Worm (Caenorhabditis elegans): Measurements from ENCODE around the gene C33C12.1.

The C33C12.1 gene

ce11 chrII:2206064-2206722, 8.2 kb downstream of the C33C12.1 start:
- no peak for TF ChIP-seq unc-120 (tag; optimal IDR thresholded peaks at IDR 0.05; ENCODE audit: poor library complexity, severe bottlenecking)
- no peak for TF ChIP-seq unc-62 (GFP tag; optimal IDR thresholded peaks at IDR 0.05)
- no peak for TF ChIP-seq ceh-39 (tag; optimal IDR thresholded peaks at IDR 0.05)
- TF ChIP-seq lin-13 (tag; optimal IDR thresholded peaks at IDR 0.05), result no peak
- TF ChIP-seq elt-3 (tag; optimal IDR thresholded peaks at IDR 0.05), result no peak

- TF ChIP-seq ham-2 (GFP tag; optimal IDR thresholded peaks at IDR 0.05), result no peak
- TF ChIP-seq elt-1 (tag; optimal IDR thresholded peaks at IDR 0.05; ENCODE audit: borderline replicate concordance, insufficient read depth), result no peak
- no peak for TF ChIP-seq unc-62 (GFP tag; optimal IDR thresholded peaks at IDR 0.05)
- TF ChIP-seq sptf-1 (tag; optimal IDR thresholded peaks at IDR 0.05), result no peak
- no peak for TF ChIP-seq ceh-43 (GFP tag; optimal IDR thresholded peaks at IDR 0.05)
- TF ChIP-seq unc-120 (tag; optimal IDR thresholded peaks at IDR 0.05; ENCODE audit: poor library complexity, severe bottlenecking), result no peak
- TF ChIP-seq lin-13 (tag; optimal IDR thresholded peaks at IDR 0.05), result no peak
- no peak for TF ChIP-seq mep-1 (tag; optimal IDR thresholded peaks at IDR 0.05)
- no peak for TF ChIP-seq M03D4.4 (tag; optimal IDR thresholded peaks at IDR 0.05)
- TF ChIP-seq nhr-12 (tag; optimal IDR thresholded peaks at IDR 0.05), result no peak
Measured at ce11 chrII:2207812-2208211, 9.8 kb downstream of the C33C12.1 start, which contains the start of gene Y59C2A.1. Y59C2A.1 (plus strand) TSS chrII:2208112.

ce11 chrII:2215512-2215911, 17.5 kb downstream of the C33C12.1 start:
- TF ChIP-seq nhr-28 (tag; optimal IDR thresholded peaks at IDR 0.05) (no peak), unc-120 (tag; optimal IDR thresholded peaks at IDR 0.05; ENCODE audit: poor library complexity, severe bottlenecking) (no peak), lsy-2 (tag; optimal IDR thresholded peaks at IDR 0.05) (no peak), ham-2 (GFP tag; optimal IDR thresholded peaks at IDR 0.05) (no peak)

ce11 chrII:2216940-2217664, 19.1 kb downstream of the C33C12.1 start:
- TF ChIP-seq mls-2 (tag; optimal IDR thresholded peaks at IDR 0.05) (no peak), snpc-4 (tag; optimal IDR thresholded peaks at IDR 0.05) (no peak), mab-5 (tag; optimal IDR thresholded peaks at IDR 0.05) (no peak), unc-39 (tag; optimal IDR thresholded peaks at IDR 0.05) (no peak), drap-1 (GFP tag; optimal IDR thresholded peaks at IDR 0.05) (no peak), nhr-2 (tag; optimal IDR thresholded peaks at IDR 0.05) (no peak), sem-2 (GFP tag; optimal IDR thresholded peaks at IDR 0.05) (no peak), ces-1 (GFP tag; optimal IDR thresholded peaks at IDR 0.05) (no peak), ham-2 (GFP tag; optimal IDR thresholded peaks at IDR 0.05) (no peak), ceh-39 (tag; optimal IDR thresholded peaks at IDR 0.05) (no peak), ztf-11 (tag; optimal IDR thresholded peaks at IDR 0.05) (no peak), nhr-28 (tag; optimal IDR thresholded peaks at IDR 0.05) (no peak), ceh-83 (GFP tag; optimal IDR thresholded peaks at IDR 0.05) (no peak), zip-8 (tag; optimal IDR thresholded peaks at IDR 0.05) (no peak), lsy-2 (tag; optimal IDR thresholded peaks at IDR 0.05) (no peak), nhr-237 (tag; optimal IDR thresholded peaks at IDR 0.05) (no peak), unc-120 (tag; optimal IDR thresholded peaks at IDR 0.05; ENCODE audit: poor library complexity, severe bottlenecking) (no peak)

- no peak for TF ChIP-seq hlh-1 (tag; optimal IDR thresholded peaks at IDR 0.05)
- TF ChIP-seq lin-13 (tag; optimal IDR thresholded peaks at IDR 0.05), result peak; percentile 56
- TF ChIP-seq lsy-2 (tag; optimal IDR thresholded peaks at IDR 0.05), result peak; percentile 53
- TF ChIP-seq mep-1 (tag; optimal IDR thresholded peaks at IDR 0.05), result peak; percentile 26
- peak; percentile 49 for TF ChIP-seq ham-2 (GFP tag; optimal IDR thresholded peaks at IDR 0.05)
- TF ChIP-seq sptf-1 (tag; optimal IDR thresholded peaks at IDR 0.05), result peak; percentile 62
- TF ChIP-seq nhr-28 (tag; optimal IDR thresholded peaks at IDR 0.05), result no peak
- TF ChIP-seq drap-1 (GFP tag; optimal IDR thresholded peaks at IDR 0.05), result no peak
- TF ChIP-seq pha-4 (tag; optimal IDR thresholded peaks at IDR 0.05), result peak; percentile 4
- peak; percentile 25 for TF ChIP-seq ces-1 (GFP tag; optimal IDR thresholded peaks at IDR 0.05)
- peak; percentile 73 for TF ChIP-seq unc-120 (tag; optimal IDR thresholded peaks at IDR 0.05; ENCODE audit: poor library complexity, severe bottlenecking)
- no peak for TF ChIP-seq lin-32 (GFP tag; optimal IDR thresholded peaks at IDR 0.05)
Measured at ce11 chrII:2219880-2220279, 21.8 kb downstream of the C33C12.1 start, which contains the start of gene Y59C2A.3. Y59C2A.3 (minus strand) TSS chrII:2219921.

Measured in whole organism, mixed stage, embryonic.